Fruit fly (Drosophila melanogaster) ovary, adult (tissue): ENCODE results near the gene Mpcp2.

ENCODE experiments used
- CG17801 ChIP-seq: fragments of 200-800 bp; optimal IDR thresholded peaks from 2 replicates; lab custom pipeline; 2019; ENCODE audit warnings: missing biosample characterization, mild to moderate bottlenecking, missing genetic modification characterization, moderate library complexity; ENCODE audit not compliant: partially characterized antibody

Mpcp2 gene

dm6 chr3L:14544987-14545943 is 7.8 kb downstream of the Mpcp2 start:
- TF ChIP-seq CG17801 (GFP tag; lab: Kevin White, UChicago): no peak

dm6 chr3L:14546918-14547533 is 9.6 kb downstream of the Mpcp2 start:
- TF ChIP-seq CG17801 (GFP tag; lab: Kevin White, UChicago): no peak

- no peak for TF ChIP-seq CG17801 (GFP tag; lab: Kevin White, UChicago)
Measured at dm6 chr3L:14547811-14548765, 10.6 kb downstream of the Mpcp2 start.

dm6 chr3L:14549215-14549614 is 11.8 kb downstream of the Mpcp2 start:
- TF ChIP-seq CG17801 (GFP tag; lab: Kevin White, UChicago): no peak

- TF ChIP-seq CG17801 (GFP tag; lab: Kevin White, UChicago): no peak
Measured at dm6 chr3L:14549958-14550357, 12.5 kb downstream of the Mpcp2 start.

- peak; percentile 97 for TF ChIP-seq CG17801 (GFP tag; lab: Kevin White, UChicago)
Measured at dm6 chr3L:14550839-14551415, 13.5 kb downstream of the Mpcp2 start, which contains the start of gene Gbs-70E. Gbs-70E (minus strand) TSS chr3L:14550975.

- TF ChIP-seq CG17801 (GFP tag; lab: Kevin White, UChicago): no peak
Measured at dm6 chr3L:14551621-14552020, 14.2 kb downstream of the Mpcp2 start.

dm6 chr3L:14552041-14552924 is 14.8 kb downstream of the Mpcp2 start:
- TF ChIP-seq CG17801 (GFP tag; lab: Kevin White, UChicago): no peak

dm6 chr3L:14552925-14553239 is 15.4 kb downstream of the Mpcp2 start:
- no peak for TF ChIP-seq CG17801 (GFP tag; lab: Kevin White, UChicago)

dm6 chr3L:14553891-14554303 is 16.4 kb downstream of the Mpcp2 start:
- TF ChIP-seq CG17801 (GFP tag; lab: Kevin White, UChicago): no peak

- no peak for TF ChIP-seq CG17801 (GFP tag; lab: Kevin White, UChicago)
Measured at dm6 chr3L:14555052-14555451, 17.6 kb downstream of the Mpcp2 start.

dm6 chr3L:14556177-14556576 is 18.7 kb downstream of the Mpcp2 start:
- no peak for TF ChIP-seq CG17801 (GFP tag; lab: Kevin White, UChicago)
